Fruit fly (Drosophila melanogaster) whole organism, embryonic: ENCODE data around the gene CG10970.

Experiments
- ATbp ChIP-seq: fragments of 200-800 bp; sonication (Bioruptor generic); optimal IDR thresholded peaks from 2 replicates; lab custom pipeline; 2017; ENCODE audit warnings: missing biosample characterization, mild to moderate bottlenecking, missing genetic modification characterization, missing genetic modification reagents
- Bgb ChIP-seq: fragments of 200-800 bp; sonication (Bioruptor generic); IDR thresholded peaks from 2 replicates; pipeline ENCODE4 v1.3.6; 2022; ENCODE audit warnings: missing biosample characterization, missing genetic modification characterization; ENCODE audit not compliant: partially characterized antibody
- Blimp-1 ChIP-seq: fragments of 200-800 bp; sonication (Bioruptor generic); optimal IDR thresholded peaks from 3 replicates; lab custom pipeline; 2018; ENCODE audit warnings: missing biosample characterization, missing genetic modification characterization, mild to moderate bottlenecking, moderate library complexity, missing genetic modification reagents
- CG10321 ChIP-seq: fragments of 200-800 bp; sonication (Bioruptor generic); IDR thresholded peaks from 2 replicates; pipeline ENCODE4 v1.3.6; 2022; ENCODE audit warnings: missing biosample characterization, missing genetic modification characterization
- CG17328 ChIP-seq: fragments of 200-800 bp; sonication (Bioruptor generic); IDR thresholded peaks from 2 replicates; pipeline ENCODE4 v1.3.6; 2022; ENCODE audit warnings: missing biosample characterization, missing genetic modification characterization
- CG17359 ChIP-seq: fragments of 200-800 bp; sonication (Bioruptor generic); optimal IDR thresholded peaks from 3 replicates; lab custom pipeline; 2018; ENCODE audit warnings: missing biosample characterization, mild to moderate bottlenecking, missing genetic modification characterization, moderate library complexity
- CG17802 ChIP-seq: fragments of 200-800 bp; sonication (Bioruptor generic); optimal IDR thresholded peaks from 2 replicates; lab custom pipeline; 2018; ENCODE audit warnings: missing biosample characterization, mild to moderate bottlenecking, missing genetic modification characterization, moderate library complexity
- CG18262 ChIP-seq: fragments of 200-800 bp; optimal IDR thresholded peaks from 3 replicates; lab custom pipeline; 2019; ENCODE audit warnings: missing biosample characterization, mild to moderate bottlenecking, missing genetic modification characterization, moderate library complexity
- CG18599 ChIP-seq: fragments of 200-800 bp; sonication (Bioruptor generic); optimal IDR thresholded peaks from 3 replicates; lab custom pipeline; 2017; ENCODE audit warnings: missing biosample characterization, missing genetic modification characterization, mild to moderate bottlenecking, moderate library complexity, missing genetic modification reagents
- CG2712 ChIP-seq: fragments of 200-800 bp; optimal IDR thresholded peaks from 3 replicates; lab custom pipeline; 2019; ENCODE audit warnings: missing biosample characterization, mild to moderate bottlenecking, missing genetic modification characterization, moderate library complexity
- CG31224 ChIP-seq: fragments of 200-800 bp; sonication (Bioruptor generic); IDR thresholded peaks from 2 replicates; pipeline ENCODE4 v1.3.6; 2022; ENCODE audit warnings: missing biosample characterization, missing genetic modification characterization
- CG34224 ChIP-seq: fragments of 200-800 bp; sonication (Bioruptor generic); IDR thresholded peaks from 3 replicates; pipeline ENCODE4 v1.3.6; 2022; ENCODE audit warnings: missing biosample characterization, missing genetic modification characterization; ENCODE audit not compliant: partially characterized antibody
- CG34376 ChIP-seq: fragments of 200-800 bp; sonication (Bioruptor generic); optimal IDR thresholded peaks from 2 replicates; lab custom pipeline; 2018; ENCODE audit warnings: missing biosample characterization, mild to moderate bottlenecking, missing genetic modification characterization
- CG6813 ChIP-seq: fragments of 200-800 bp; sonication (Bioruptor generic); optimal IDR thresholded peaks from 2 replicates; lab custom pipeline; 2017; ENCODE audit warnings: missing biosample characterization, missing genetic modification characterization, mild to moderate bottlenecking, moderate library complexity, missing genetic modification reagents
- CG8388 ChIP-seq: fragments of 200-800 bp; sonication (Bioruptor generic); optimal IDR thresholded peaks from 2 replicates; lab custom pipeline; 2019; ENCODE audit warnings: missing biosample characterization, mild to moderate bottlenecking, missing genetic modification characterization, moderate library complexity
- E2f1 ChIP-seq: fragments of 200-800 bp; sonication (Bioruptor generic); IDR thresholded peaks from 2 replicates; pipeline ENCODE4 v1.3.6; 2022; ENCODE audit warnings: missing biosample characterization, missing genetic modification characterization
- HLH54F ChIP-seq: fragments of 200-800 bp; sonication (Bioruptor generic); optimal IDR thresholded peaks from 3 replicates; lab custom pipeline; 2016; ENCODE audit warnings: missing biosample characterization, missing genetic modification characterization
- Hey ChIP-seq: fragments of 200-800 bp; sonication (Bioruptor generic); optimal IDR thresholded peaks from 3 replicates; lab custom pipeline; 2018; ENCODE audit warnings: missing biosample characterization, mild to moderate bottlenecking, missing genetic modification characterization
- Hr3 ChIP-seq: fragments of 200-800 bp; sonication (Bioruptor generic); optimal IDR thresholded peaks from 3 replicates; lab custom pipeline; 2016; ENCODE audit warnings: missing biosample characterization, missing genetic modification characterization
- Mrtf ChIP-seq: fragments of 200-800 bp; sonication (Bioruptor generic); IDR thresholded peaks from 3 replicates; pipeline ENCODE4 v1.3.6; 2022; ENCODE audit warnings: missing biosample characterization, missing genetic modification characterization
- Nf-YC ChIP-seq: fragments of 200-800 bp; optimal IDR thresholded peaks from 3 replicates; lab custom pipeline; 2019; ENCODE audit warnings: missing biosample characterization, mild to moderate bottlenecking, missing genetic modification characterization, moderate library complexity
- Ptx1 ChIP-seq: fragments of 200-800 bp; sonication (Bioruptor generic); IDR thresholded peaks from 2 replicates; pipeline ENCODE4 v1.3.6; 2022; ENCODE audit warnings: missing biosample characterization, missing genetic modification characterization
- Rfx ChIP-seq: fragments of 200-800 bp; sonication (Bioruptor generic); IDR thresholded peaks from 2 replicates; pipeline ENCODE4 v1.3.6; 2022; ENCODE audit warnings: missing biosample characterization, missing genetic modification characterization
- TFAM ChIP-seq: fragments of 200-800 bp; sonication (Bioruptor generic); optimal IDR thresholded peaks from 2 replicates; lab custom pipeline; 2017; ENCODE audit warnings: missing biosample characterization, missing genetic modification characterization, inconsistent platforms
- Tbp ChIP-seq: fragments of >200 bp; optimal IDR thresholded peaks from 2 replicates; lab custom pipeline; 2018; ENCODE audit warnings: missing biosample characterization, missing genetic modification characterization
- Trl ChIP-seq, 3 experiments: fragments of >200 bp in 2 of 3; fragments of 200-800 bp in 1 of 3; sonication (Bioruptor generic) in 1 of 3; optimal IDR thresholded peaks; 2 replicates in 1 of 3; 3 replicates in 2 of 3; lab custom pipeline; 2016 to 2017; ENCODE audit warnings: missing biosample characterization in 1 of 3, missing genetic modification characterization in 1 of 3
- bsh ChIP-seq, 2 experiments: fragments of 200-800 bp; sonication (Bioruptor generic); optimal IDR thresholded peaks; 2 replicates each; lab custom pipeline; 2017 to 2018; ENCODE audit warnings: mild to moderate bottlenecking in 2 of 2, missing biosample characterization in 2 of 2, missing genetic modification characterization in 2 of 2, moderate library complexity in 1 of 2
- cad ChIP-seq: fragments of >200 bp; optimal IDR thresholded peaks from 2 replicates; lab custom pipeline; 2017; ENCODE audit warnings: missing biosample characterization, missing genetic modification characterization
- ci ChIP-seq: fragments of 200-800 bp; sonication (Bioruptor generic); IDR thresholded peaks from 3 replicates; pipeline ENCODE4 v1.3.6; 2022; ENCODE audit warnings: missing biosample characterization, missing genetic modification characterization
- eve ChIP-seq, 2 experiments: fragments of >200 bp; optimal IDR thresholded peaks; 2 replicates each; lab custom pipeline; 2017; ENCODE audit warnings: missing biosample characterization in 2 of 2, missing genetic modification characterization in 2 of 2
- gt ChIP-seq: fragments of 200-800 bp; sonication (Bioruptor generic); IDR thresholded peaks from 2 replicates; pipeline ENCODE4 v1.3.6; 2022; ENCODE audit warnings: missing biosample characterization, missing genetic modification characterization
- hkb ChIP-seq, 2 experiments: fragments of 200-800 bp in 1 of 2; fragments of >200 bp in 1 of 2; sonication (Bioruptor generic) in 1 of 2; IDR thresholded peaks in 1 of 2; optimal IDR thresholded peaks in 1 of 2; 2 replicates each; pipeline versions ENCODE4 v1.3.6 to Lab custom; 2017 to 2022; ENCODE audit warnings: missing biosample characterization in 1 of 2, missing genetic modification characterization in 1 of 2
- ind ChIP-seq: fragments of 200-800 bp; sonication (Bioruptor generic); optimal IDR thresholded peaks from 3 replicates; lab custom pipeline; 2016; ENCODE audit warnings: missing biosample characterization, missing genetic modification characterization
- jumu ChIP-seq: fragments of 200-800 bp; sonication (Bioruptor generic); optimal IDR thresholded peaks from 3 replicates; lab custom pipeline; 2016; ENCODE audit warnings: missing biosample characterization, missing genetic modification characterization
- lab ChIP-seq: fragments of 200-800 bp; sonication (Bioruptor generic); optimal IDR thresholded peaks from 3 replicates; lab custom pipeline; 2017; ENCODE audit warnings: missing biosample characterization, missing genetic modification characterization, mild to moderate bottlenecking, moderate library complexity, missing genetic modification reagents
- lov ChIP-seq, 2 experiments: fragments of 200-800 bp in 1 of 2; fragments of >200 bp in 1 of 2; sonication (Bioruptor generic) in 1 of 2; IDR thresholded peaks in 1 of 2; optimal IDR thresholded peaks in 1 of 2; 2 replicates in 1 of 2; 3 replicates in 1 of 2; pipeline versions ENCODE4 v1.3.6 to Lab custom; 2017 to 2022; ENCODE audit warnings: missing biosample characterization in 1 of 2, missing genetic modification characterization in 1 of 2
- sd ChIP-seq: fragments of 200-800 bp; sonication (Bioruptor generic); optimal IDR thresholded peaks from 3 replicates; lab custom pipeline; 2018; ENCODE audit warnings: missing biosample characterization, mild to moderate bottlenecking, missing genetic modification characterization, moderate library complexity
- sisA ChIP-seq: fragments of 200-800 bp; sonication (Bioruptor generic); IDR thresholded peaks from 2 replicates; pipeline ENCODE4 v1.3.6; 2022; ENCODE audit warnings: missing biosample characterization, missing genetic modification characterization
- slbo ChIP-seq: fragments of 200-800 bp; sonication (Bioruptor generic); IDR thresholded peaks from 2 replicates; pipeline ENCODE4 v1.3.6; 2022; ENCODE audit warnings: missing biosample characterization, missing genetic modification characterization
- stwl ChIP-seq: fragments of 200-800 bp; sonication (Bioruptor generic); optimal IDR thresholded peaks from 3 replicates; lab custom pipeline; 2018; ENCODE audit warnings: missing biosample characterization, mild to moderate bottlenecking, missing genetic modification characterization, moderate library complexity
- tap ChIP-seq: fragments of 200-800 bp; optimal IDR thresholded peaks from 3 replicates; lab custom pipeline; 2019; ENCODE audit warnings: missing biosample characterization, mild to moderate bottlenecking, missing genetic modification characterization, moderate library complexity
- tll ChIP-seq, 2 experiments: fragments of 200-800 bp in 1 of 2; fragments of >200 bp in 1 of 2; sonication (Bioruptor generic) in 1 of 2; optimal IDR thresholded peaks; 2 replicates each; lab custom pipeline; 2017 to 2019; ENCODE audit warnings: missing biosample characterization in 2 of 2, missing genetic modification characterization in 2 of 2, mild to moderate bottlenecking in 1 of 2, moderate library complexity in 1 of 2
- tna ChIP-seq: fragments of 200-800 bp; sonication (Bioruptor generic); IDR thresholded peaks from 2 replicates; pipeline ENCODE4 v1.3.6; 2022; ENCODE audit warnings: missing biosample characterization, missing genetic modification characterization; ENCODE audit not compliant: partially characterized antibody
- vnd ChIP-seq: fragments of 200-800 bp; sonication (Bioruptor generic); IDR thresholded peaks from 3 replicates; pipeline ENCODE4 v1.3.6; 2022; ENCODE audit warnings: missing biosample characterization, missing genetic modification characterization; ENCODE audit not compliant: partially characterized antibody
- zf30C ChIP-seq: fragments of 200-800 bp; sonication (Bioruptor generic); optimal IDR thresholded peaks from 3 replicates; lab custom pipeline; 2018; ENCODE audit warnings: missing biosample characterization, mild to moderate bottlenecking, missing genetic modification characterization
- zfh1 ChIP-seq: fragments of 200-800 bp; sonication (Bioruptor generic); IDR thresholded peaks from 3 replicates; pipeline ENCODE4 v1.3.6; 2022; ENCODE audit warnings: missing biosample characterization, missing genetic modification characterization

The CG10970 gene

DNA sequence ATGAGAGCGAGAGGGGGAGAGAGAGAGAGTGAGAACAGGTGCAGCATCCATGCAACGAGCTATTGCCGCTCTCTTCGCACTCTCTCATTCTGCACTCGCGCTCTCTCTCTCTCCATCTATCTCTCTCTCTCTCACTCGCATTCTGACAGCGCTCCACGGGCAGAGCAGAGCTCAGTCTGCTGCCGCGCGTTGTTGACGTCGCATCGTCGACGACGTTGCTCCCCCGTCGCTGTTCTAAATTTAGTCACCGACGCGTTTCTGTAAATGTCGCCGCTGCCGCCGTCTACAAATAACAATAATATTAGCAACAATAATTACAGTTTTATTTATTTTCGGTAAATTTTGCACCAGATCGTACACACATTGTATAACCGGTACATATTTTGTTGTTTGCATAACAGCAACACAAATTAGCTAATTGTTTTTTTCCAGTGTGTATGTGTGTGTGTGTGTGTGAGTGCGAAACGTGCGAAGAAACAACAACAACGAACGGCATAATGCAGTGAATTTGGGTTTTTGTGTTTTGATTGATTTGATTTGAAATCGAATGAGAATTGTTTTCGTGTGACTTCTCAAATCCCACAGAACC lies 28.7 kb downstream of the CG10970 start (continued):
- TF ChIP-seq slbo (peak; percentile 32; the same call in 1 of the 2 replicates), sd (tag; lab: Kevin White, UChicago) (peak; percentile 42), CG18599 (peak; percentile 16), CG31224 (GFP tag; lab: Robert Waterston, UW) (0 out of 2 replicates have a peak, but pooled peaks have one; percentile 22), Nf-YC (tag; lab: Kevin White, UChicago) (peak; percentile 38), Bgb (GFP tag; lab: Robert Waterston, UW) (0 out of 2 replicates have a peak, but pooled peaks have one; percentile 12), Trl (optimal IDR thresholded peaks at IDR 0.05; lab: Kevin White, UChicago) (peak; percentile 83 to 89), Trl (GFP tag; optimal IDR thresholded peaks at IDR 0.05; lab: Kevin White, UChicago) (no peak), hkb (optimal IDR thresholded peaks at IDR 0.05; lab: Kevin White, UChicago) (no peak), hkb (GFP tag; IDR thresholded peaks at IDR 0.05; lab: Robert Waterston, UW) (0 out of 2 replicates have a peak, but pooled peaks have one; percentile 27), CG6813 (GFP tag; lab: Kevin White, UChicago) (no peak), Tbp (GFP tag; lab: Kevin White, UChicago) (peak; percentile 54), CG8388 (GFP tag; lab: Kevin White, UChicago) (peak; percentile 26), eve (GFP tag; optimal IDR thresholded peaks at IDR 0.05; lab: Kevin White, UChicago) (peak in 1 of 2 experiments; percentile 61), TFAM (GFP tag; lab: Kevin White, UChicago) (no peak), Ptx1 (0 out of 2 replicates have a peak, but pooled peaks have one; percentile 33), lab (GFP tag; lab: Kevin White, UChicago) (peak; percentile 51), Mrtf (GFP tag; lab: Robert Waterston, UW) (no peak), Hr3 (GFP tag; lab: Kevin White, UChicago) (peak; percentile 3), tna (GFP tag; lab: Robert Waterston, UW) (peak; percentile 32; the same call in 1 of the 2 replicates), CG34376 (peak; percentile 5), CG17328 (GFP tag; lab: Robert Waterston, UW) (0 out of 2 replicates have a peak, but pooled peaks have one; percentile 9), sisA (0 out of 2 replicates have a peak, but pooled peaks have one; percentile 13), E2f1 (GFP tag; lab: Robert Waterston, UW) (peak; percentile 14; the same call in 1 of the 2 replicates), Blimp-1 (GFP tag; lab: Kevin White, UChicago) (peak; percentile 29), gt (GFP tag; lab: Robert Waterston, UW) (no peak), tll (GFP tag; optimal IDR thresholded peaks at IDR 0.05; lab: Kevin White, UChicago) (peak in 1 of 2 experiments; percentile 82), tap (tag; lab: Kevin White, UChicago) (no peak), CG10321 (GFP tag; lab: Robert Waterston, UW) (peak; percentile 65; the same call in 1 of the 2 replicates), CG17359 (peak; percentile 30), HLH54F (GFP tag; lab: Kevin White, UChicago) (no peak), Rfx (GFP tag; lab: Robert Waterston, UW) (peak; percentile 7; the same call in 1 of the 2 replicates), bsh (GFP tag; optimal IDR thresholded peaks at IDR 0.05; lab: Kevin White, UChicago) (peak in 1 of 2 experiments; percentile 54), ATbp (GFP tag; lab: Kevin White, UChicago) (no peak), CG18262 (tag; lab: Kevin White, UChicago) (peak; percentile 23), CG34224 (GFP tag; lab: Robert Waterston, UW) (peak; percentile 24; the same call in 1 of the 3 replicates), cad (GFP tag; lab: Kevin White, UChicago) (no peak), CG2712 (tag; lab: Kevin White, UChicago) (peak; percentile 23), jumu (GFP tag; lab: Kevin White, UChicago) (no peak), zf30C (GFP tag; lab: Kevin White, UChicago) (peak; percentile 83), vnd (GFP tag; lab: Robert Waterston, UW) (0 out of 3 replicates have a peak, but pooled peaks have one; percentile 13), ci (GFP tag; lab: Robert Waterston, UW) (peak; percentile 61; the same call in 2 of the 3 replicates), CG17802 (no peak), stwl (tag; lab: Kevin White, UChicago) (no peak), zfh1 (GFP tag; lab: Robert Waterston, UW) (0 out of 3 replicates have a peak, but pooled peaks have one; percentile 3), Hey (no peak), lov (optimal IDR thresholded peaks at IDR 0.05; lab: Kevin White, UChicago) (no peak), lov (GFP tag; IDR thresholded peaks at IDR 0.05; lab: Robert Waterston, UW) (peak; percentile 16; the same call in 1 of the 3 replicates), ind (no peak)
